Fruit fly (Drosophila melanogaster) whole organism, wandering third instar larva: ENCODE results near the gene VhaM9.7-a.

Experiments
- Abd-B ChIP-seq: fragments of >200 bp; optimal IDR thresholded peaks from 2 replicates; lab custom pipeline; 2017; ENCODE audit warnings: missing biosample characterization, missing genetic modification characterization
- CG32264 ChIP-seq: fragments of 200-800 bp; sonication (Bioruptor generic); optimal IDR thresholded peaks from 2 replicates; lab custom pipeline; 2016; ENCODE audit warnings: missing biosample characterization, missing genetic modification characterization
- CG9705 ChIP-seq: fragments of 200-800 bp; sonication (Bioruptor generic); optimal IDR thresholded peaks from 2 replicates; lab custom pipeline; 2018; ENCODE audit warnings: missing biosample characterization, mild to moderate bottlenecking, missing genetic modification characterization
- CrebA ChIP-seq: fragments of 200-800 bp; sonication (Bioruptor generic); optimal IDR thresholded peaks from 2 replicates; lab custom pipeline; 2016; ENCODE audit warnings: missing biosample characterization, mild to moderate bottlenecking, missing genetic modification characterization, borderline replicate concordance
- Dfd ChIP-seq: fragments of >200 bp; optimal IDR thresholded peaks from 2 replicates; lab custom pipeline; 2017; ENCODE audit warnings: missing biosample characterization, missing genetic modification characterization
- Dif ChIP-seq: fragments of 200-275, 200-300 bp; sonication (Bioruptor generic); optimal IDR thresholded peaks from 2 replicates; lab custom pipeline; 2018; ENCODE audit warnings: missing biosample characterization, missing genetic modification characterization; ENCODE audit not compliant: partially characterized antibody
- GATAd ChIP-seq: sonication (Bioruptor generic); optimal IDR thresholded peaks from 2 replicates; lab custom pipeline; 2016; ENCODE audit warnings: missing biosample characterization, missing genetic modification characterization
- HLH106 ChIP-seq: fragments of 200-800 bp; optimal IDR thresholded peaks from 3 replicates; lab custom pipeline; 2019; ENCODE audit warnings: missing biosample characterization, mild to moderate bottlenecking, missing genetic modification characterization, moderate library complexity
- Hnf4 ChIP-seq: fragments of 200-800 bp; sonication (Bioruptor generic); optimal IDR thresholded peaks from 2 replicates; lab custom pipeline; 2016; ENCODE audit warnings: missing biosample characterization, mild to moderate bottlenecking, missing genetic modification characterization
- Hr78 ChIP-seq: fragments of >200 bp; optimal IDR thresholded peaks from 2 replicates; lab custom pipeline; 2017; ENCODE audit warnings: missing biosample characterization, missing genetic modification characterization
- Hr83 ChIP-seq: fragments of 200-300 bp; sonication (Bioruptor generic); optimal IDR thresholded peaks from 2 replicates; lab custom pipeline; 2016; ENCODE audit warnings: missing biosample characterization, mild to moderate bottlenecking, missing genetic modification characterization, moderate library complexity; ENCODE audit not compliant: poor library complexity, severe bottlenecking
- Jra ChIP-seq: sonication (Bioruptor generic); optimal IDR thresholded peaks from 2 replicates; lab custom pipeline; 2016; ENCODE audit warnings: missing biosample characterization, missing genetic modification characterization
- Mio ChIP-seq: sonication (Bioruptor generic); optimal IDR thresholded peaks from 2 replicates; lab custom pipeline; 2016; ENCODE audit warnings: missing biosample characterization, missing genetic modification characterization
- Myc ChIP-seq: fragments of >200 bp; optimal IDR thresholded peaks from 2 replicates; lab custom pipeline; 2017
- N ChIP-seq: fragments of >200 bp; optimal IDR thresholded peaks from 2 replicates; lab custom pipeline; 2018; ENCODE audit warnings: missing biosample characterization, missing external identifiers, missing genetic modification characterization
- OdsH ChIP-seq: fragments of 200-800 bp; sonication (Bioruptor generic); optimal IDR thresholded peaks from 2 replicates; lab custom pipeline; 2016; ENCODE audit warnings: missing biosample characterization, mild to moderate bottlenecking, missing genetic modification characterization
- Rel ChIP-seq, 2 experiments: fragments of 200-800 bp; sonication (Bioruptor generic) in 1 of 2; optimal IDR thresholded peaks; 2 replicates in 1 of 2; 3 replicates in 1 of 2; lab custom pipeline; 2016 to 2019; ENCODE audit warnings: mild to moderate bottlenecking in 2 of 2, missing biosample characterization in 2 of 2, missing genetic modification characterization in 2 of 2, moderate library complexity in 1 of 2
- Sp1 ChIP-seq: fragments of 200-800 bp; sonication (Bioruptor generic); optimal IDR thresholded peaks from 3 replicates; lab custom pipeline; 2019; ENCODE audit warnings: missing biosample characterization, mild to moderate bottlenecking, missing genetic modification characterization, moderate library complexity
- Vsx2 ChIP-seq: fragments of 200-300, 225-300 bp; sonication (Bioruptor generic); optimal IDR thresholded peaks from 2 replicates; lab custom pipeline; 2018; ENCODE audit warnings: missing biosample characterization, missing genetic modification characterization; ENCODE audit not compliant: partially characterized antibody
- br ChIP-seq: fragments of 200-800 bp; sonication (Bioruptor generic); optimal IDR thresholded peaks from 2 replicates; lab custom pipeline; 2016; ENCODE audit warnings: missing biosample characterization, missing genetic modification characterization
- brk ChIP-seq: fragments of 200-800 bp; sonication (Bioruptor generic); optimal IDR thresholded peaks from 2 replicates; lab custom pipeline; 2016; ENCODE audit warnings: missing biosample characterization, mild to moderate bottlenecking, missing genetic modification characterization
- dl ChIP-seq, 2 experiments: fragments of 175-275, 200-275 bp in 1 of 2; fragments of 200-275 bp in 1 of 2; sonication (Bioruptor generic); optimal IDR thresholded peaks; lab custom pipeline; 2018; ENCODE audit warnings: mild to moderate bottlenecking in 2 of 2, missing biosample characterization in 2 of 2, missing genetic modification characterization in 2 of 2, moderate library complexity in 2 of 2; ENCODE audit not compliant: partially characterized antibody in 2 of 2, insufficient read depth in 1 of 2
- dmrt93B ChIP-seq: fragments of 200-800 bp; sonication (Bioruptor generic); optimal IDR thresholded peaks from 2 replicates; lab custom pipeline; 2018; ENCODE audit warnings: missing biosample characterization, mild to moderate bottlenecking, missing genetic modification characterization
- dsf ChIP-seq: sonication (Bioruptor generic); optimal IDR thresholded peaks from 2 replicates; lab custom pipeline; 2016; ENCODE audit warnings: missing biosample characterization, missing genetic modification characterization, borderline replicate concordance
- ey ChIP-seq: fragments of 200-800 bp; sonication (Bioruptor generic); optimal IDR thresholded peaks from 2 replicates; lab custom pipeline; 2016; ENCODE audit warnings: missing biosample characterization, missing genetic modification characterization
- foxo ChIP-seq, 2 experiments: fragments of 200-800 bp; sonication (Bioruptor generic); optimal IDR thresholded peaks; 2 replicates in 1 of 2; 3 replicates in 1 of 2; lab custom pipeline; 2016 to 2017; ENCODE audit warnings: missing biosample characterization in 2 of 2, missing genetic modification characterization in 2 of 2
- fru ChIP-seq: fragments of 200-800 bp; sonication (Bioruptor generic); optimal IDR thresholded peaks from 3 replicates; lab custom pipeline; 2016; ENCODE audit warnings: missing biosample characterization, mild to moderate bottlenecking, missing genetic modification characterization
- h ChIP-seq: fragments of 200-800 bp; sonication (Bioruptor generic); optimal IDR thresholded peaks from 3 replicates; lab custom pipeline; 2016; ENCODE audit warnings: missing biosample characterization, mild to moderate bottlenecking, missing genetic modification characterization
- lola ChIP-seq: fragments of >200 bp; optimal IDR thresholded peaks from 2 replicates; lab custom pipeline; 2017; ENCODE audit warnings: missing biosample characterization, missing genetic modification characterization
- pan ChIP-seq: fragments of >200 bp; optimal IDR thresholded peaks from 2 replicates; lab custom pipeline; 2017
- psq ChIP-seq: fragments of 200-800 bp; sonication (Bioruptor generic); optimal IDR thresholded peaks from 3 replicates; lab custom pipeline; 2017; ENCODE audit warnings: missing biosample characterization, mild to moderate bottlenecking, missing genetic modification characterization, moderate library complexity
- rgr ChIP-seq: fragments of 200-800 bp; sonication (Bioruptor generic); optimal IDR thresholded peaks from 3 replicates; lab custom pipeline; 2016; ENCODE audit warnings: missing biosample characterization, mild to moderate bottlenecking, missing genetic modification characterization
- sage ChIP-seq: fragments of 200-800 bp; sonication (Bioruptor generic); optimal IDR thresholded peaks from 2 replicates; lab custom pipeline; 2016; ENCODE audit warnings: missing biosample characterization, mild to moderate bottlenecking, missing genetic modification characterization
- sv ChIP-seq: fragments of 200-800 bp; sonication (Bioruptor generic); optimal IDR thresholded peaks from 3 replicates; lab custom pipeline; 2016; ENCODE audit warnings: missing biosample characterization, missing genetic modification characterization
- tai ChIP-seq: sonication (Bioruptor generic); optimal IDR thresholded peaks from 2 replicates; lab custom pipeline; 2016; ENCODE audit warnings: missing biosample characterization, missing genetic modification characterization
- usp ChIP-seq: fragments of >200 bp; optimal IDR thresholded peaks from 2 replicates; lab custom pipeline; 2017; ENCODE audit warnings: missing biosample characterization, missing genetic modification characterization
- woc ChIP-seq: sonication (Bioruptor generic); optimal IDR thresholded peaks from 2 replicates; lab custom pipeline; 2016; ENCODE audit warnings: missing biosample characterization, mild to moderate bottlenecking, missing genetic modification characterization

Gene VhaM9.7-a

dm6 chr3L:4265836-4266235, 3.3 kb downstream of the VhaM9.7-a start:
- TF ChIP-seq CG32264 (GFP tag; lab: Kevin White, UChicago), result no peak
- no peak for TF ChIP-seq pan (lab: Kevin White, UChicago)
- no peak for TF ChIP-seq Hr83
- TF ChIP-seq ey (GFP tag; lab: Kevin White, UChicago), result no peak
- no peak for TF ChIP-seq N (GFP tag; lab: Kevin White, UChicago)
- TF ChIP-seq h (GFP tag; lab: Kevin White, UChicago), result no peak
- no peak for TF ChIP-seq lola (GFP tag; lab: Kevin White, UChicago)
- TF ChIP-seq usp (GFP tag; lab: Kevin White, UChicago), result no peak
- no peak for TF ChIP-seq Rel (GFP tag; optimal IDR thresholded peaks at IDR 0.05; lab: Kevin White, UChicago)
- TF ChIP-seq Rel (tag; optimal IDR thresholded peaks at IDR 0.05; lab: Kevin White, UChicago), result no peak
- TF ChIP-seq dmrt93B, result no peak
- TF ChIP-seq sv (GFP tag; lab: Kevin White, UChicago), result no peak
- TF ChIP-seq Hr78, result no peak

- TF ChIP-seq tai (GFP tag; lab: Kevin White, UChicago) (no peak), CrebA (GFP tag; lab: Kevin White, UChicago) (no peak), Jra (no peak), Dfd (GFP tag; lab: Kevin White, UChicago) (no peak), Hr78 (no peak), pan (lab: Kevin White, UChicago) (no peak), fru (no peak), usp (GFP tag; lab: Kevin White, UChicago) (no peak), GATAd (GFP tag; lab: Kevin White, UChicago) (no peak), dl (GFP tag; optimal IDR thresholded peaks at IDR 0.05; lab: Kevin White, UChicago; ENCODE audit: insufficient read depth in 1 of 2, partially characterized antibody in 2 of 2) (no peak), Hnf4 (no peak), CG32264 (GFP tag; lab: Kevin White, UChicago) (no peak), brk (GFP tag; lab: Kevin White, UChicago) (no peak), ey (GFP tag; lab: Kevin White, UChicago) (no peak), Hr83 (no peak)
Measured at dm6 chr3L:4267403-4267802, 4.9 kb downstream of the VhaM9.7-a start, which contains the start of gene CG33764. TSS of gene CG33764 (minus strand) at chr3L:4267503.

- TF ChIP-seq Sp1 (GFP tag; lab: Kevin White, UChicago) (no peak), Hr78 (no peak), sage (GFP tag; lab: Kevin White, UChicago) (no peak), usp (GFP tag; lab: Kevin White, UChicago) (no peak), sv (GFP tag; lab: Kevin White, UChicago) (no peak), dl (GFP tag; optimal IDR thresholded peaks at IDR 0.05; lab: Kevin White, UChicago; ENCODE audit: insufficient read depth in 1 of 2, partially characterized antibody in 2 of 2) (no peak), tai (GFP tag; lab: Kevin White, UChicago) (no peak), dmrt93B (no peak), Hr83 (no peak), Dif (GFP tag; lab: Kevin White, UChicago) (no peak), Rel (GFP tag; optimal IDR thresholded peaks at IDR 0.05; lab: Kevin White, UChicago) (no peak), Rel (tag; optimal IDR thresholded peaks at IDR 0.05; lab: Kevin White, UChicago) (no peak), N (GFP tag; lab: Kevin White, UChicago) (no peak), Hnf4 (no peak), CG32264 (GFP tag; lab: Kevin White, UChicago) (no peak), fru (no peak), Abd-B (GFP tag; lab: Kevin White, UChicago) (no peak), dsf (GFP tag; lab: Kevin White, UChicago) (no peak)
Measured at dm6 chr3L:4269208-4269607, 6.7 kb downstream of the VhaM9.7-a start.

dm6 chr3L:4269920-4270319, 7.4 kb downstream of the VhaM9.7-a start:
- TF ChIP-seq usp (GFP tag; lab: Kevin White, UChicago), result no peak
- peak; percentile 61 for TF ChIP-seq CG9705 (GFP tag; lab: Kevin White, UChicago)
- TF ChIP-seq woc (GFP tag; lab: Kevin White, UChicago), result peak; percentile 53
- peak; percentile 86 for TF ChIP-seq OdsH (GFP tag; lab: Kevin White, UChicago)
- TF ChIP-seq foxo (GFP tag; optimal IDR thresholded peaks at IDR 0.05; lab: Kevin White, UChicago), result peak in 1 of 2 experiments; percentile 86
- TF ChIP-seq dmrt93B, result peak; percentile 75
- no peak for TF ChIP-seq dsf (GFP tag; lab: Kevin White, UChicago)
- peak; percentile 83 for TF ChIP-seq h (GFP tag; lab: Kevin White, UChicago)
- TF ChIP-seq N (GFP tag; lab: Kevin White, UChicago), result no peak
- TF ChIP-seq Sp1 (GFP tag; lab: Kevin White, UChicago), result peak; percentile 90
- peak; percentile 55 for TF ChIP-seq ey (GFP tag; lab: Kevin White, UChicago)
- TF ChIP-seq CG32264 (GFP tag; lab: Kevin White, UChicago), result no peak
- TF ChIP-seq dl (GFP tag; optimal IDR thresholded peaks at IDR 0.05; lab: Kevin White, UChicago; ENCODE audit: insufficient read depth in 1 of 2, partially characterized antibody in 2 of 2), result no peak
- TF ChIP-seq Vsx2 (GFP tag; lab: Kevin White, UChicago), result no peak
- TF ChIP-seq CrebA (GFP tag; lab: Kevin White, UChicago), result no peak
- peak; percentile 55 for TF ChIP-seq brk (GFP tag; lab: Kevin White, UChicago)
- no peak for TF ChIP-seq Myc
- peak; percentile 90 for TF ChIP-seq HLH106 (tag; lab: Kevin White, UChicago)
- peak; percentile 71 for TF ChIP-seq fru
- TF ChIP-seq Hr83, result no peak
- TF ChIP-seq GATAd (GFP tag; lab: Kevin White, UChicago), result no peak
- TF ChIP-seq pan (lab: Kevin White, UChicago), result no peak
- TF ChIP-seq Mio, result no peak
- peak; percentile 56 for TF ChIP-seq br
- no peak for TF ChIP-seq tai (GFP tag; lab: Kevin White, UChicago)
- peak; percentile 3 for TF ChIP-seq sv (GFP tag; lab: Kevin White, UChicago)
- peak; percentile 50 for TF ChIP-seq Rel (GFP tag; optimal IDR thresholded peaks at IDR 0.05; lab: Kevin White, UChicago)
- TF ChIP-seq Rel (tag; optimal IDR thresholded peaks at IDR 0.05; lab: Kevin White, UChicago), result peak; percentile 63
- TF ChIP-seq psq (GFP tag; lab: Kevin White, UChicago), result peak; percentile 75
- TF ChIP-seq rgr (GFP tag; lab: Kevin White, UChicago), result peak; percentile 79
- no peak for TF ChIP-seq Dif (GFP tag; lab: Kevin White, UChicago)
- no peak for TF ChIP-seq Dfd (GFP tag; lab: Kevin White, UChicago)
- TF ChIP-seq Jra, result no peak
- TF ChIP-seq Hnf4, result peak; percentile 52
